Worm (Caenorhabditis elegans) whole organism, early embryonic: ENCODE data around the gene pas-1.

Source experiments
- ama-1 ChIP-seq: fragments of 150-350 bp; optimal IDR thresholded peaks from 2 replicates; lab custom pipeline; 2014
- ceh-13 ChIP-seq: fragments of 200-800 bp; sonication (Bioruptor generic); optimal IDR thresholded peaks from 2 replicates; lab custom pipeline; 2018; ENCODE audit warnings: mild to moderate bottlenecking, missing genetic modification characterization, missing compliant biosample characterization

DNA sequence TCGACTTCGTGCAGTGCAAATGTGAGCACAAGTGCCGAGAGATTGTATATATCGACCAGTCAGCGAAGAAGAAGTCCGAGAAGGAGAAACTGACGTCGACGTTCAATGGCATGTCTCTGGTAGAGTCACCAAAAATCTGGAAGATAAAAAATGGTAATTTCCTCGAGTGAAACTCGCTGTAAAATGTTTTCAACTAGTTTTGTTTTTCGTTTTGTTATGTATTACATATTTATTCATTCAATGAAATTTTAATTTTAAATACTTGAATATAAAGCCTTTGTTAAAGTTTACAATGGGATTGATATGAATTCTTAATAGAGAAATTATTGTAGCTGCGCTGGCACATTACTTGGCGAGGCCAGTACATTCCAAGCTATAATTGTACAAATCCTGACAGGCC, 2.6 kb downstream of the pas-1 start:
- TF ChIP-seq ceh-13 (GFP tag; lab: Kevin White, UChicago) (no peak), ama-1 (lab: Kevin White, UChicago) (no peak)
